Fruit fly (Drosophila melanogaster): ENCODE measurements around the gene Pdf.

Pdf gene

dm6 chr3R:26443343-26443742 lies 12.6 kb downstream of the Pdf start:
- TF ChIP-seq fru (GFP tag; optimal IDR thresholded peaks at IDR 0.05) (no peak), Myc (optimal IDR thresholded peaks at IDR 0.05) (no peak), Dif (GFP tag; optimal IDR thresholded peaks at IDR 0.05; ENCODE audit: partially characterized antibody) (no peak), Abd-B (GFP tag; optimal IDR thresholded peaks at IDR 0.05) (no peak), lola (GFP tag; optimal IDR thresholded peaks at IDR 0.05) (no peak), ey (GFP tag; optimal IDR thresholded peaks at IDR 0.05) (no peak), dsf (GFP tag; optimal IDR thresholded peaks at IDR 0.05; ENCODE audit: borderline replicate concordance) (no peak)

- no peak for TF ChIP-seq Hnf4 (GFP tag; optimal IDR thresholded peaks at IDR 0.05)
- no peak for TF ChIP-seq pan (optimal IDR thresholded peaks at IDR 0.05)
- TF ChIP-seq HLH106 (tag; optimal IDR thresholded peaks at IDR 0.05): no peak
- TF ChIP-seq h (GFP tag; optimal IDR thresholded peaks at IDR 0.05): peak; percentile 43
- TF ChIP-seq Sp1 (GFP tag; optimal IDR thresholded peaks at IDR 0.05): peak; percentile 4
- TF ChIP-seq dl (GFP tag; optimal IDR thresholded peaks at IDR 0.05; ENCODE audit: insufficient read depth in 1 of 2, partially characterized antibody in 2 of 2): no peak
- TF ChIP-seq GATAd (GFP tag; optimal IDR thresholded peaks at IDR 0.05): no peak
- no peak for TF ChIP-seq lola (GFP tag; optimal IDR thresholded peaks at IDR 0.05)
- TF ChIP-seq Hr83 (GFP tag; optimal IDR thresholded peaks at IDR 0.05; ENCODE audit: poor library complexity, severe bottlenecking): no peak
- peak; percentile 27 for TF ChIP-seq rgr (GFP tag; optimal IDR thresholded peaks at IDR 0.05)
- no peak for TF ChIP-seq Myc (optimal IDR thresholded peaks at IDR 0.05)
These were observed 13.2 kb downstream of the Pdf start for dm6 chr3R:26442609-26443180.

dm6 chr3R:26440455-26441196 lies 15.3 kb downstream of the Pdf start, which contains the start of gene tx:
TSS of gene tx (plus strand) at chr3R:26440778.
- TF ChIP-seq brk (GFP tag; optimal IDR thresholded peaks at IDR 0.05): peak; percentile 9
- TF ChIP-seq Vsx2 (GFP tag; optimal IDR thresholded peaks at IDR 0.05; ENCODE audit: partially characterized antibody): peak; percentile 72
- TF ChIP-seq Dif (GFP tag; optimal IDR thresholded peaks at IDR 0.05; ENCODE audit: partially characterized antibody): peak; percentile 82
- no peak for TF ChIP-seq GATAd (GFP tag; optimal IDR thresholded peaks at IDR 0.05)
- no peak for TF ChIP-seq sv (GFP tag; optimal IDR thresholded peaks at IDR 0.05)
- TF ChIP-seq dl (GFP tag; optimal IDR thresholded peaks at IDR 0.05; ENCODE audit: insufficient read depth in 1 of 2, partially characterized antibody in 2 of 2): peak in 1 of 2 experiments; percentile 45

dm6 chr3R:26436540-26436939 lies 19.4 kb downstream of the Pdf start:
- no peak for TF ChIP-seq GATAd (GFP tag; optimal IDR thresholded peaks at IDR 0.05)
- peak; percentile 70 for TF ChIP-seq fru (GFP tag; optimal IDR thresholded peaks at IDR 0.05)
- no peak for TF ChIP-seq Dfd (GFP tag; optimal IDR thresholded peaks at IDR 0.05)
- peak; percentile 1 for TF ChIP-seq sv (GFP tag; optimal IDR thresholded peaks at IDR 0.05)
- peak in 1 of 2 experiments; percentile 63 for TF ChIP-seq foxo (GFP tag; optimal IDR thresholded peaks at IDR 0.05)
- TF ChIP-seq rgr (GFP tag; optimal IDR thresholded peaks at IDR 0.05): peak; percentile 61
- TF ChIP-seq dl (GFP tag; optimal IDR thresholded peaks at IDR 0.05; ENCODE audit: insufficient read depth in 1 of 2, partially characterized antibody in 2 of 2): no peak
- TF ChIP-seq CG32264 (GFP tag; optimal IDR thresholded peaks at IDR 0.05): no peak
- TF ChIP-seq Hr78 (GFP tag; optimal IDR thresholded peaks at IDR 0.05): no peak
- peak; percentile 60 for TF ChIP-seq HLH106 (tag; optimal IDR thresholded peaks at IDR 0.05)
- TF ChIP-seq woc (GFP tag; optimal IDR thresholded peaks at IDR 0.05): no peak
- peak; percentile 29 for TF ChIP-seq br (GFP tag; optimal IDR thresholded peaks at IDR 0.05)
- TF ChIP-seq jim (GFP tag; optimal IDR thresholded peaks at IDR 0.05): no peak
- no peak for TF ChIP-seq Myc (optimal IDR thresholded peaks at IDR 0.05)
- TF ChIP-seq brk (GFP tag; optimal IDR thresholded peaks at IDR 0.05): peak; percentile 45
- TF ChIP-seq Jra (GFP tag; optimal IDR thresholded peaks at IDR 0.05): no peak
- no peak for TF ChIP-seq Abd-B (GFP tag; optimal IDR thresholded peaks at IDR 0.05)
- no peak for TF ChIP-seq CG9705 (GFP tag; optimal IDR thresholded peaks at IDR 0.05)
- TF ChIP-seq Hnf4 (GFP tag; optimal IDR thresholded peaks at IDR 0.05): peak; percentile 45
- TF ChIP-seq pan (optimal IDR thresholded peaks at IDR 0.05): no peak
- TF ChIP-seq psq (GFP tag; optimal IDR thresholded peaks at IDR 0.05): no peak
- TF ChIP-seq Dif (GFP tag; optimal IDR thresholded peaks at IDR 0.05; ENCODE audit: partially characterized antibody): no peak
- TF ChIP-seq OdsH (GFP tag; optimal IDR thresholded peaks at IDR 0.05): peak; percentile 59
- TF ChIP-seq Sp1 (GFP tag; optimal IDR thresholded peaks at IDR 0.05): peak; percentile 33
- TF ChIP-seq sage (GFP tag; optimal IDR thresholded peaks at IDR 0.05): no peak
- TF ChIP-seq Mio (GFP tag; optimal IDR thresholded peaks at IDR 0.05): no peak
- TF ChIP-seq N (GFP tag; optimal IDR thresholded peaks at IDR 0.05): no peak
- peak; percentile 68 for TF ChIP-seq h (GFP tag; optimal IDR thresholded peaks at IDR 0.05)
- TF ChIP-seq ey (GFP tag; optimal IDR thresholded peaks at IDR 0.05): peak; percentile 60
- no peak for TF ChIP-seq Vsx2 (GFP tag; optimal IDR thresholded peaks at IDR 0.05; ENCODE audit: partially characterized antibody)
- TF ChIP-seq lola (GFP tag; optimal IDR thresholded peaks at IDR 0.05): no peak
- no peak for TF ChIP-seq dsf (GFP tag; optimal IDR thresholded peaks at IDR 0.05; ENCODE audit: borderline replicate concordance)
- TF ChIP-seq Hr83 (GFP tag; optimal IDR thresholded peaks at IDR 0.05; ENCODE audit: poor library complexity, severe bottlenecking): no peak
- TF ChIP-seq Rel (GFP tag; optimal IDR thresholded peaks at IDR 0.05): no peak
- TF ChIP-seq Rel (tag; optimal IDR thresholded peaks at IDR 0.05): no peak
- no peak for TF ChIP-seq dmrt93B (GFP tag; optimal IDR thresholded peaks at IDR 0.05)
- TF ChIP-seq tai (GFP tag; optimal IDR thresholded peaks at IDR 0.05): no peak
- no peak for TF ChIP-seq CrebA (GFP tag; optimal IDR thresholded peaks at IDR 0.05; ENCODE audit: borderline replicate concordance)
- no peak for TF ChIP-seq usp (GFP tag; optimal IDR thresholded peaks at IDR 0.05)
